Worm (Caenorhabditis elegans): Measurements from ENCODE around the gene col-76.
A peak's percentile ranks its signal among the peaks of the same experiment; 100 is the strongest.

Gene col-76

DNA sequence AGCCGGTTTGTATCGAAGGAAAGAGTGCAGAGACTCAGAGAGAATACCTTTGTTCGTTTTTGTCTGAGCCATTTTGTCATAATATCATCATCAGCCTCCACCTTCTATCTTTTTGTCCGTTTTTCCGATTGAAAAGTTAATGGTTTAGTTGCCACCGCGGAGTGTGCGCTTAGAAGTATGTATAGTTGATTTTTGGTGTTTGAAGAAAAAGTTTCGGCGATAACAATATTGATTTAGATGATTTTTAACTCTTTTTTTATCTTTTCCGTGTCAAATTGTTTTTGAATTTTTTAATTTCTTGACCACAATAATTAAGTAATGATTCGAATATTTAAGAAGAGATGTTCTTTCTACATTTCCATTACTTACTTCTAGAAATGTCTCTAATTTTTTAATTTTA is 1.5 kb downstream of the col-76 start:
- TF ChIP-seq cog-1 (tag; optimal IDR thresholded peaks at IDR 0.05) = no peak
- no peak for TF ChIP-seq ztf-29 (GFP tag; IDR thresholded peaks at IDR 0.05)
- no peak for TF ChIP-seq flt-1 (GFP tag; IDR thresholded peaks at IDR 0.05)

DNA sequence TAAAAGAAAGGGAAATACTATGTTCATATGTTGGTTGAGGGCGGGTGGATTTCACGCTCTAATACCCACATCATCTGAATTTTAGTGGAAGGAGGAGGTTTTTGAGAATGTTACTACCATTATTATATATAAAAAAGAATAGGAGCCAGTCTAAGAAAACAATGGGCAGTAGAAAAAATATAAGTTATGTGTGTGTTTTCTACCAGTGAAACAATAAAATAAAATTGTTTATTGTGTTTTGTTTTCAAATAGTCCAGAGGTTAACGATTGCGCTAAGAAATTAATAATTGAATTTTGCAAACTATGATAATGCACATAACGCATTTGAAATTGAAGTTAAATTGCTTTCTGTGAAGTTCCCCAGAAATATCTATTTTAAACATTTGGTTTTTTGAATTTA is 5.3 kb downstream of the col-76 start, which contains the start of gene M110.8:
Gene M110.8 (minus strand): TSS at position 101 of the 400 bp plus-strand sequence.
- TF ChIP-seq cog-1 (tag; optimal IDR thresholded peaks at IDR 0.05) (no peak), med-1 (GFP tag; optimal IDR thresholded peaks at IDR 0.05; ENCODE audit: insufficient read depth) (no peak), T22C8.4 (GFP tag; IDR thresholded peaks at IDR 0.05) (no peak), klf-2 (GFP tag; conservative IDR thresholded peaks at IDR 0.05) (no peak), tab-1 (GFP tag; IDR thresholded peaks at IDR 0.05) (no peak), ztf-29 (GFP tag; IDR thresholded peaks at IDR 0.05) (no peak), ztf-23 (GFP tag; IDR thresholded peaks at IDR 0.05) (no peak)

- no peak for TF ChIP-seq klf-2 (GFP tag; conservative IDR thresholded peaks at IDR 0.05)
- no peak for TF ChIP-seq ztf-23 (GFP tag; IDR thresholded peaks at IDR 0.05)
- no peak for TF ChIP-seq tab-1 (GFP tag; IDR thresholded peaks at IDR 0.05)
- TF ChIP-seq flt-1 (GFP tag; IDR thresholded peaks at IDR 0.05) = no peak
- TF ChIP-seq T22C8.4 (GFP tag; IDR thresholded peaks at IDR 0.05) = no peak
- TF ChIP-seq ztf-29 (GFP tag; IDR thresholded peaks at IDR 0.05) = no peak
- TF ChIP-seq cog-1 (tag; optimal IDR thresholded peaks at IDR 0.05) = no peak
Observed at ce11 chrII:8212680-8213079, 8.5 kb downstream of the col-76 start, which contains the start of gene twk-3. twk-3 (minus strand) TSS chrII:8212780.

DNA sequence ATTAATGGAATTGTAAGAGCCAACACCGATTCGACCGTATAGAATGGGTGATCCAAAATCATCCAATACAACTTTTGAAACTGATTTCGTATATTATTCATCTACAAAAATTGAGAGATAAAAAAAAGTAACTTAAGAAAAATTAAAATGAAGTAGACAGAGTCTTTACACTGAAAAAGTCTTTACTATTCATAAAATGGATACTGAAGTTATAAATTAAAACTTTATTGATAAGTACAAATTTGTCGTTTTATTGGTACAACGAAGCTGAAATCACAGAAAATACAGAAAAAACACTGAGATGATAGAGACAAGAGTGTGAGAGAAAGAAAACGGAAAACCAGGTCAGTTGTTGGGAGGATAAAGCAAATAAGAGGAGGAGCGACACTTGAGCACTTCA is 10.2 kb downstream of the col-76 start, which contains the start of gene M110.10:
Gene M110.10 (minus strand): TSS at position 101 of the 400 bp plus-strand sequence.
- no peak for TF ChIP-seq T22C8.4 (GFP tag; IDR thresholded peaks at IDR 0.05)
- TF ChIP-seq cog-1 (tag; optimal IDR thresholded peaks at IDR 0.05) = no peak
- TF ChIP-seq ref-1 (GFP tag; conservative IDR thresholded peaks at IDR 0.05) = no peak

DNA sequence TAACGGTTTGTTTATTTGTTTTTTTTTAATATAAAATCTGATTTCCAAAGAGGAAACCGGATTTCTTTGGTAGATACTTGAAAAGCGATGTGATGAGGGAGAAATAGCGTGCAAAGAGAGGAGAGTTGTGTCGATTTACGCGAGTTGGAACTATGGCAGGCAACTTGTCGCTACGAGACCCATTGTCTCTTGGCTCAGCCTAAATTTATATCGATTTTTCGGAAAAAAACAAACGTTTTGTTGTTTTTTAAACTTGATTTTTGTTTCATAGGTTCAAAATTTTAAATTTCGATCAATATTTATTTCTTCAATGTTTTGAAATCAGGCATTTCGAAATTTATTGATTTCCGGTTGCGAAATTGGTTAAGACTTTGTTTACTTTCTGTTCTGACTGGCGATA is 12.3 kb downstream of the col-76 start, which contains the start of gene M110.3:
Gene M110.3 (minus strand): TSS at position 184 of the 400 bp plus-strand sequence.
- TF ChIP-seq tab-1 (GFP tag; IDR thresholded peaks at IDR 0.05) (no peak), T22C8.4 (GFP tag; IDR thresholded peaks at IDR 0.05) (peak; percentile 63; the same call in 1 of the 2 replicates)

ce11 chrII:8216922-8217321 is 12.8 kb downstream of the col-76 start, which contains the start of gene ifg-1:
ifg-1 (plus strand) TSS chrII:8217222.
- TF ChIP-seq T22C8.4 (GFP tag; IDR thresholded peaks at IDR 0.05) (no peak), tab-1 (GFP tag; IDR thresholded peaks at IDR 0.05) (no peak), med-1 (GFP tag; optimal IDR thresholded peaks at IDR 0.05; ENCODE audit: insufficient read depth) (no peak), ztf-23 (GFP tag; IDR thresholded peaks at IDR 0.05) (no peak), ztf-29 (GFP tag; IDR thresholded peaks at IDR 0.05) (no peak), cog-1 (tag; optimal IDR thresholded peaks at IDR 0.05) (no peak), flt-1 (GFP tag; IDR thresholded peaks at IDR 0.05) (no peak), ref-1 (GFP tag; conservative IDR thresholded peaks at IDR 0.05) (no peak), klf-2 (GFP tag; conservative IDR thresholded peaks at IDR 0.05) (no peak)

- TF ChIP-seq klf-2 (GFP tag; conservative IDR thresholded peaks at IDR 0.05) (no peak), T22C8.4 (GFP tag; IDR thresholded peaks at IDR 0.05) (no peak), ztf-23 (GFP tag; IDR thresholded peaks at IDR 0.05) (no peak), flt-1 (GFP tag; IDR thresholded peaks at IDR 0.05) (no peak), ztf-29 (GFP tag; IDR thresholded peaks at IDR 0.05) (no peak), cog-1 (tag; optimal IDR thresholded peaks at IDR 0.05) (no peak), tab-1 (GFP tag; IDR thresholded peaks at IDR 0.05) (no peak), med-1 (GFP tag; optimal IDR thresholded peaks at IDR 0.05; ENCODE audit: insufficient read depth) (no peak), ref-1 (GFP tag; conservative IDR thresholded peaks at IDR 0.05) (no peak)
Observed at ce11 chrII:8218266-8218665, 14.1 kb downstream of the col-76 start.

DNA sequence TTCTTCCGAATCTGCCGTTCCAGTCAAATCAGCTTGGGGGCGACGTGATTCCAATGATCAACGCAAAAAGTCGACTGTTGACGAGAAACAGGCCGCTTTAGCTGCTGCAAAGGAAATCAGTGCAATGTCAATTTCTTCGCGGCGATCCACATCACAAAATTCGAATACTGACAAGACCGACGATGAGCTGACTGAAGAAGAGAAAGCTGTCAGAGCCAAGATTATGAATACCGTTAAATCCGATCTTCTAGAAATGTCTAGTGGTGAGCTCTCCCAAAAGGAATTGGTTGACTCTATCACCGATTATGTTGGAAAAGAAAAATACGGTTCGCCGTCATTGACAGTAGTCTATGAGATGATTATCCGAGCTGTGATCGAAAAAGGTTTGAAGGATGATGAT is 16.1 kb downstream of the col-76 start:
- TF ChIP-seq tab-1 (GFP tag; IDR thresholded peaks at IDR 0.05) (no peak), cog-1 (tag; optimal IDR thresholded peaks at IDR 0.05) (no peak), T22C8.4 (GFP tag; IDR thresholded peaks at IDR 0.05) (no peak), klf-2 (GFP tag; conservative IDR thresholded peaks at IDR 0.05) (no peak), ztf-23 (GFP tag; IDR thresholded peaks at IDR 0.05) (no peak), ztf-29 (GFP tag; IDR thresholded peaks at IDR 0.05) (no peak), med-1 (GFP tag; optimal IDR thresholded peaks at IDR 0.05; ENCODE audit: insufficient read depth) (no peak), ref-1 (GFP tag; conservative IDR thresholded peaks at IDR 0.05) (no peak), flt-1 (GFP tag; IDR thresholded peaks at IDR 0.05) (no peak)

ce11 chrII:8222309-8223065 is 18.3 kb downstream of the col-76 start, which contains the start of gene dab-1:
dab-1 (plus strand) TSS chrII:8222386.
- TF ChIP-seq cog-1 (tag; optimal IDR thresholded peaks at IDR 0.05) = no peak

DNA sequence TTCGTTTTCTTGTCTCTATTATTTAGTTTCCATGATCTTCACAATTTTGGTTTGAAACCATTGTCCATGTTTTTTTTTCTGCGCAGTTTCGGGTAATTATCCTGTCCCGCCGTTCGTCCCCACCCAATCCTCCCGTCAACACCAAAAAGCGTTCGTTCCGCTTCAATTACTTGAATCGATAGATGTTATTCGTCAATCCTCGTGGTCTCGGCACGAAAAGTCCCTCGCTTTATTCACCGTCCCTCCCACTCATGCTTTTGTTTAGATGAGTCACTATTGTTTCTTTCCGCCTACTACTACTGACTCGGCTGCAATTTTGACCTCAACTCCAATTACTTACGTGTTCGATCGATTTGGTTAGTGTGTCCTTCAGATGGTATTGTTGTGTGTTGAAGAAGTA is 19.3 kb downstream of the col-76 start:
- no peak for TF ChIP-seq ztf-23 (GFP tag; IDR thresholded peaks at IDR 0.05)
- no peak for TF ChIP-seq klf-2 (GFP tag; conservative IDR thresholded peaks at IDR 0.05)
- no peak for TF ChIP-seq flt-1 (GFP tag; IDR thresholded peaks at IDR 0.05)
- TF ChIP-seq cog-1 (tag; optimal IDR thresholded peaks at IDR 0.05) = no peak
- TF ChIP-seq ref-1 (GFP tag; conservative IDR thresholded peaks at IDR 0.05) = no peak
- no peak for TF ChIP-seq ztf-29 (GFP tag; IDR thresholded peaks at IDR 0.05)
- TF ChIP-seq T22C8.4 (GFP tag; IDR thresholded peaks at IDR 0.05) = no peak

ce11 chrII:8223945-8224344 is 19.8 kb downstream of the col-76 start:
- no peak for TF ChIP-seq T22C8.4 (GFP tag; IDR thresholded peaks at IDR 0.05)
- no peak for TF ChIP-seq ref-1 (GFP tag; conservative IDR thresholded peaks at IDR 0.05)
- TF ChIP-seq cog-1 (tag; optimal IDR thresholded peaks at IDR 0.05) = no peak
- TF ChIP-seq flt-1 (GFP tag; IDR thresholded peaks at IDR 0.05) = no peak
- no peak for TF ChIP-seq med-1 (GFP tag; optimal IDR thresholded peaks at IDR 0.05; ENCODE audit: insufficient read depth)
- no peak for TF ChIP-seq tab-1 (GFP tag; IDR thresholded peaks at IDR 0.05)
- TF ChIP-seq klf-2 (GFP tag; conservative IDR thresholded peaks at IDR 0.05) = no peak
- TF ChIP-seq ztf-29 (GFP tag; IDR thresholded peaks at IDR 0.05) = no peak
- no peak for TF ChIP-seq ztf-23 (GFP tag; IDR thresholded peaks at IDR 0.05)

Data from whole organism, midembryonic.